Worm (Caenorhabditis elegans) whole organism, young adult: Measurements from ENCODE around the gene ensh-1.

Experiments
- B0019.2 ChIP-seq: fragments of 200-800 bp; sonication (Bioruptor generic); conservative IDR thresholded peaks from 2 replicates; pipeline ENCODE4 v1.3.6; 2022; ENCODE audit warnings: missing genetic modification reagents, missing genetic modification characterization, missing compliant biosample characterization
- B0035.1 ChIP-seq: sonication (generic microtip); optimal IDR thresholded peaks from 2 replicates; lab custom pipeline; 2016; ENCODE audit warnings: missing genetic modification characterization, mild to moderate bottlenecking, missing compliant biosample characterization, missing genotype, missing genetic modification reagents
- B0261.1 ChIP-seq: sonication (generic microtip); optimal IDR thresholded peaks from 2 replicates; lab custom pipeline; 2016; ENCODE audit warnings: mild to moderate bottlenecking, missing genetic modification characterization, moderate library complexity, missing compliant biosample characterization
- B0336.3 ChIP-seq: fragments of 200-800 bp; sonication (Bioruptor generic); IDR thresholded peaks from 2 replicates; pipeline ENCODE4 v1.3.6; 2022; ENCODE audit warnings: missing genetic modification characterization, missing compliant biosample characterization
- F23B12.7 ChIP-seq: sonication (generic microtip); optimal IDR thresholded peaks from 2 replicates; lab custom pipeline; 2017; ENCODE audit warnings: missing genetic modification characterization, mild to moderate bottlenecking, missing compliant biosample characterization, antibody characterized with exemption, moderate library complexity; ENCODE audit not compliant: insufficient read depth
- T26A5.8 ChIP-seq: sonication (generic microtip); optimal IDR thresholded peaks from 2 replicates; lab custom pipeline; 2016; ENCODE audit warnings: missing genetic modification characterization, missing compliant biosample characterization
- Y95B8A.8 ChIP-seq: fragments of 200-800 bp; sonication (Bioruptor generic); IDR thresholded peaks from 2 replicates; pipeline ENCODE4 v1.3.6; 2022; ENCODE audit warnings: missing genetic modification reagents, missing genetic modification characterization, missing compliant biosample characterization
- ama-1 ChIP-seq, 3 experiments: fragments of 150-350 bp in 1 of 3; sonication (generic microtip) in 2 of 3; optimal IDR thresholded peaks; 2 replicates each; lab custom pipeline; 2014 to 2018; ENCODE audit warnings: missing biosample characterization in 2 of 3, missing genetic modification characterization in 2 of 3, missing genetic modification reagents in 2 of 3
- bed-2 ChIP-seq: fragments of 200-800 bp; sonication (Bioruptor generic); IDR thresholded peaks from 2 replicates; pipeline ENCODE4 v1.3.6; 2022; ENCODE audit warnings: missing genetic modification reagents, missing genetic modification characterization, missing compliant biosample characterization
- ccch-3 ChIP-seq: fragments of 200-800 bp; sonication (Bioruptor generic); optimal IDR thresholded peaks from 2 replicates; lab custom pipeline; 2018; ENCODE audit warnings: mild to moderate bottlenecking, missing genetic modification characterization, missing compliant biosample characterization
- die-1 ChIP-seq: sonication (generic microtip); optimal IDR thresholded peaks from 2 replicates; lab custom pipeline; 2016; ENCODE audit warnings: missing genotype, mild to moderate bottlenecking, missing genetic modification characterization, missing compliant biosample characterization
- efl-1 ChIP-seq: fragments of 150-350 bp; optimal IDR thresholded peaks from 2 replicates; lab custom pipeline; 2014; ENCODE audit warnings: missing biosample characterization, missing genetic modification reagents, missing genetic modification characterization
- egrh-3 ChIP-seq: fragments of 200-800 bp; sonication (Bioruptor generic); IDR thresholded peaks from 2 replicates; pipeline ENCODE4 v1.3.6; 2022; ENCODE audit warnings: missing genetic modification reagents, missing genetic modification characterization, missing compliant biosample characterization
- gei-17 ChIP-seq: fragments of 200-800 bp; sonication (Bioruptor generic); optimal IDR thresholded peaks from 2 replicates; lab custom pipeline; 2018; ENCODE audit warnings: mild to moderate bottlenecking, missing genetic modification characterization, missing compliant biosample characterization
- him-1 ChIP-seq: sonication (generic microtip); optimal IDR thresholded peaks from 2 replicates; lab custom pipeline; 2016; ENCODE audit warnings: missing genotype, missing genetic modification reagents, missing genetic modification characterization, missing compliant biosample characterization
- hmg-1.2 ChIP-seq: fragments of 200-800 bp; sonication (Bioruptor generic); IDR thresholded peaks from 2 replicates; pipeline ENCODE4 v1.3.6; 2022; ENCODE audit warnings: missing genetic modification reagents, missing genetic modification characterization, missing compliant biosample characterization
- lag-1 ChIP-seq: fragments of 200-800 bp; sonication (Bioruptor generic); IDR thresholded peaks from 2 replicates; pipeline ENCODE4 v1.3.6; 2022; ENCODE audit warnings: missing genetic modification reagents, missing genetic modification characterization, missing compliant biosample characterization
- let-526 ChIP-seq: fragments of 200-800 bp; sonication (Bioruptor generic); IDR thresholded peaks from 2 replicates; pipeline ENCODE4 v1.3.6; 2022; ENCODE audit warnings: missing genetic modification reagents, missing genetic modification characterization, missing compliant biosample characterization
- lin-40 ChIP-seq: sonication (generic microtip); optimal IDR thresholded peaks from 2 replicates; lab custom pipeline; 2016; ENCODE audit warnings: missing genetic modification characterization, mild to moderate bottlenecking, missing compliant biosample characterization, missing genotype, missing genetic modification reagents
- lir-1 ChIP-seq: fragments of 200-800 bp; sonication (Bioruptor generic); conservative IDR thresholded peaks from 2 replicates; pipeline ENCODE4 v1.3.6; 2022; ENCODE audit warnings: missing genetic modification reagents, missing genetic modification characterization, missing compliant biosample characterization
- madf-6 ChIP-seq: fragments of 200-800 bp; sonication (Bioruptor generic); IDR thresholded peaks from 2 replicates; pipeline ENCODE4 v1.3.6; 2022; ENCODE audit warnings: missing genetic modification reagents, missing genetic modification characterization, missing compliant biosample characterization
- mxl-1 ChIP-seq: sonication (generic microtip); optimal IDR thresholded peaks from 2 replicates; lab custom pipeline; 2016; ENCODE audit warnings: missing genetic modification characterization, missing compliant biosample characterization
- nhr-179 ChIP-seq: sonication (generic microtip); optimal IDR thresholded peaks from 2 replicates; lab custom pipeline; 2016; ENCODE audit warnings: mild to moderate bottlenecking, missing genetic modification characterization, missing compliant biosample characterization
- pha-4 ChIP-seq: fragments of 150-350 bp; sonication (generic microtip); optimal IDR thresholded peaks from 2 replicates; lab custom pipeline; 2014; ENCODE audit warnings: missing biosample characterization, missing genetic modification reagents, missing genetic modification characterization
- rec-8 ChIP-seq, 2 experiments: sonication (generic microtip); optimal IDR thresholded peaks; 2 replicates each; lab custom pipeline; 2016; ENCODE audit warnings: mild to moderate bottlenecking in 2 of 2, missing genetic modification characterization in 2 of 2, missing genetic modification reagents in 2 of 2, missing genotype in 2 of 2, missing biosample characterization in 1 of 2, missing compliant biosample characterization in 1 of 2, moderate library complexity in 1 of 2
- repo-1 ChIP-seq: sonication (generic microtip); optimal IDR thresholded peaks from 2 replicates; lab custom pipeline; 2017; ENCODE audit warnings: mild to moderate bottlenecking, missing genetic modification characterization, missing compliant biosample characterization
- rpc-1 ChIP-seq, 2 experiments: fragments of 150-350 bp in 1 of 2; sonication (generic microtip) in 1 of 2; optimal IDR thresholded peaks; 2 replicates each; lab custom pipeline; 2014 to 2018; ENCODE audit warnings: missing biosample characterization in 1 of 2, missing genetic modification characterization in 1 of 2, missing genetic modification reagents in 1 of 2, missing genotype in 1 of 2
- sea-2 ChIP-seq: fragments of 200-800 bp; sonication (Bioruptor generic); IDR thresholded peaks from 2 replicates; pipeline ENCODE4 v1.3.6; 2022; ENCODE audit warnings: missing genetic modification characterization, missing compliant biosample characterization
- snpc-1.1 ChIP-seq: sonication (generic microtip); optimal IDR thresholded peaks from 2 replicates; lab custom pipeline; 2017; ENCODE audit warnings: missing genetic modification characterization, mild to moderate bottlenecking, missing compliant biosample characterization, antibody characterized with exemption, moderate library complexity, missing genotype, missing genetic modification reagents; ENCODE audit not compliant: insufficient read depth
- sptf-2 ChIP-seq: fragments of 200-800 bp; sonication (Bioruptor generic); optimal IDR thresholded peaks from 2 replicates; lab custom pipeline; 2018; ENCODE audit warnings: mild to moderate bottlenecking, missing genetic modification characterization, missing compliant biosample characterization
- tbx-9 ChIP-seq: sonication (generic microtip); optimal IDR thresholded peaks from 2 replicates; lab custom pipeline; 2016; ENCODE audit warnings: borderline replicate concordance, missing genetic modification characterization, inconsistent platforms, missing compliant biosample characterization
- unc-62 ChIP-seq: fragments of 150-350 bp; optimal IDR thresholded peaks from 2 replicates; lab custom pipeline; 2014; ENCODE audit warnings: missing biosample characterization, missing genetic modification reagents, missing genetic modification characterization
- zim-3 ChIP-seq: sonication (generic microtip); optimal IDR thresholded peaks from 2 replicates; lab custom pipeline; 2017; ENCODE audit warnings: mild to moderate bottlenecking, missing genetic modification characterization, moderate library complexity, missing compliant biosample characterization
- ztf-28 ChIP-seq: fragments of 200-800 bp; sonication (Bioruptor generic); IDR thresholded peaks from 2 replicates; pipeline ENCODE4 v1.3.6; 2022; ENCODE audit warnings: missing genetic modification reagents, missing genetic modification characterization, missing compliant biosample characterization
- ztf-6 ChIP-seq: fragments of 200-800 bp; sonication (Bioruptor generic); IDR thresholded peaks from 2 replicates; pipeline ENCODE4 v1.3.6; 2022; ENCODE audit warnings: missing genetic modification reagents, missing genetic modification characterization, missing compliant biosample characterization

The ensh-1 gene

ce11 chrX:8877162-8877561, 28.0 kb upstream of the ensh-1 start (continued):
- TF ChIP-seq die-1: peak; percentile 56
- TF ChIP-seq rpc-1 (optimal IDR thresholded peaks at IDR 0.05; lab: Kevin White, UChicago): peak; percentile 75
- peak; percentile 89 for TF ChIP-seq rpc-1 (tag; optimal IDR thresholded peaks at IDR 0.05; lab: Kevin White, UChicago)
- TF ChIP-seq lin-40: no peak
- TF ChIP-seq lag-1 (GFP tag; lab: Robert Waterston, UW): no peak
- TF ChIP-seq tbx-9 (tag; lab: Kevin White, UChicago): no peak
- TF ChIP-seq pha-4 (tag; lab: Kevin White, UChicago): no peak
- TF ChIP-seq bed-2 (GFP tag; lab: Robert Waterston, UW): no peak
- no peak for TF ChIP-seq madf-6
- TF ChIP-seq nhr-179 (tag; lab: Kevin White, UChicago): no peak
- TF ChIP-seq, all 124 proteins: peak for 13

- TF ChIP-seq zim-3 (tag; lab: Kevin White, UChicago) (no peak), ccch-3 (GFP tag; lab: Kevin White, UChicago) (no peak), let-526 (GFP tag; lab: Robert Waterston, UW) (no peak), pha-4 (tag; lab: Kevin White, UChicago) (no peak), die-1 (no peak), efl-1 (GFP tag; lab: Kevin White, UChicago) (no peak), ztf-28 (no peak), sptf-2 (no peak), repo-1 (no peak)
These were observed 26.5 kb upstream of the ensh-1 start for ce11 chrX:8878709-8879108.

ce11 chrX:8879349-8879748, 25.8 kb upstream of the ensh-1 start, which contains the start of gene C06E2.2:
Gene C06E2.2 (plus strand): TSS chrX:8879649.
- TF ChIP-seq lir-1: no peak
- TF ChIP-seq sea-2 (GFP tag; lab: Robert Waterston, UW): no peak
- no peak for TF ChIP-seq hmg-1.2 (GFP tag; lab: Robert Waterston, UW)
- no peak for TF ChIP-seq tbx-9 (tag; lab: Kevin White, UChicago)
- no peak for TF ChIP-seq Y95B8A.8
- TF ChIP-seq B0261.1: no peak
- no peak for TF ChIP-seq him-1
- TF ChIP-seq snpc-1.1 (tag; lab: Kevin White, UChicago): no peak
- no peak for TF ChIP-seq unc-62 (GFP tag; lab: Kevin White, UChicago)
- no peak for TF ChIP-seq mxl-1 (tag; lab: Kevin White, UChicago)
- TF ChIP-seq B0336.3: no peak
- TF ChIP-seq F23B12.7: no peak
- no peak for TF ChIP-seq ztf-28
- no peak for TF ChIP-seq T26A5.8 (tag; lab: Kevin White, UChicago)
- TF ChIP-seq ama-1 (optimal IDR thresholded peaks at IDR 0.05; lab: Kevin White, UChicago): no peak
- TF ChIP-seq ama-1 (GFP tag; optimal IDR thresholded peaks at IDR 0.05; lab: Kevin White, UChicago): no peak
- no peak for TF ChIP-seq gei-17 (GFP tag; lab: Kevin White, UChicago)
- TF ChIP-seq ztf-6 (GFP tag; lab: Robert Waterston, UW): no peak
- no peak for TF ChIP-seq rec-8 (tag; optimal IDR thresholded peaks at IDR 0.05; lab: Kevin White, UChicago)

ce11 chrX:8882162-8882561, 23.0 kb upstream of the ensh-1 start:
- TF ChIP-seq ztf-28 (no peak), B0035.1 (tag; lab: Kevin White, UChicago) (no peak), B0019.2 (GFP tag; lab: Robert Waterston, UW) (no peak), egrh-3 (GFP tag; lab: Robert Waterston, UW) (peak; percentile 35; the same call in 1 of the 2 replicates)
